Fruit fly (Drosophila melanogaster) whole organism, prepupa: ENCODE measurements around the gene CG33688.

Experiments
- CG10631 ChIP-seq: fragments of 200-800 bp; sonication (Bioruptor generic); optimal IDR thresholded peaks from 2 replicates; lab custom pipeline; 2016; ENCODE audit warnings: missing biosample characterization, missing genetic modification characterization
- CG10669 ChIP-seq: fragments of 200-800 bp; sonication (Bioruptor generic); optimal IDR thresholded peaks from 3 replicates; lab custom pipeline; 2018; ENCODE audit warnings: missing biosample characterization, mild to moderate bottlenecking, missing genetic modification characterization, moderate library complexity
- CG15336 ChIP-seq: fragments of 200-800 bp; sonication (Bioruptor generic); IDR thresholded peaks from 2 replicates; pipeline ENCODE4 v1.3.6; 2022; ENCODE audit warnings: missing biosample characterization, missing genetic modification characterization
- CG3032 ChIP-seq: fragments of 200-800 bp; optimal IDR thresholded peaks from 2 replicates; lab custom pipeline; 2019; ENCODE audit warnings: missing biosample characterization, mild to moderate bottlenecking, missing genetic modification characterization, moderate library complexity
- CG32006 ChIP-seq: fragments of 200-800 bp; sonication (Bioruptor generic); optimal IDR thresholded peaks from 3 replicates; lab custom pipeline; 2017; ENCODE audit warnings: missing biosample characterization, mild to moderate bottlenecking, missing genetic modification characterization
- CG3919 ChIP-seq: fragments of 200-800 bp; sonication (Bioruptor generic); optimal IDR thresholded peaks from 3 replicates; lab custom pipeline; 2016; ENCODE audit warnings: missing biosample characterization, missing genetic modification characterization
- CG4318 ChIP-seq: fragments of 200-800 bp; sonication (Bioruptor generic); optimal IDR thresholded peaks from 3 replicates; lab custom pipeline; 2017; ENCODE audit warnings: missing biosample characterization, mild to moderate bottlenecking, missing genetic modification characterization
- CG6163 ChIP-seq: fragments of 200-800 bp; sonication (Bioruptor generic); IDR thresholded peaks from 3 replicates; pipeline ENCODE4 v1.3.6; 2022; ENCODE audit warnings: missing biosample characterization, missing genetic modification characterization
- CG6792 ChIP-seq: fragments of 200-800 bp; sonication (Bioruptor generic); optimal IDR thresholded peaks from 3 replicates; lab custom pipeline; 2016; ENCODE audit warnings: missing biosample characterization, missing genetic modification characterization
- CG6854 ChIP-seq: fragments of 200-800 bp; sonication (Bioruptor generic); optimal IDR thresholded peaks from 2 replicates; lab custom pipeline; 2017; ENCODE audit warnings: missing biosample characterization, mild to moderate bottlenecking, missing genetic modification characterization
- CG7368 ChIP-seq: fragments of 200-800 bp; sonication (Bioruptor generic); optimal IDR thresholded peaks from 3 replicates; lab custom pipeline; 2016; ENCODE audit warnings: missing biosample characterization, missing genetic modification characterization
- CG8119 ChIP-seq: fragments of 200-800 bp; sonication (Bioruptor generic); IDR thresholded peaks from 3 replicates; pipeline ENCODE4 v1.3.6; 2022; ENCODE audit warnings: missing biosample characterization, missing genetic modification characterization
- CG8319 ChIP-seq: fragments of 200-800 bp; sonication (Bioruptor generic); optimal IDR thresholded peaks from 3 replicates; lab custom pipeline; 2016; ENCODE audit warnings: missing biosample characterization, missing genetic modification characterization
- Eip75B ChIP-seq: fragments of 200-800 bp; sonication (Bioruptor generic); optimal IDR thresholded peaks from 3 replicates; lab custom pipeline; 2016; ENCODE audit warnings: missing biosample characterization, missing genetic modification characterization
- Eip78C ChIP-seq: fragments of 200-800 bp; sonication (Bioruptor generic); peaks from one replicate; lab custom pipeline; 2016; ENCODE audit warnings: missing biosample characterization, missing genetic modification characterization
- Eip93F ChIP-seq: fragments of 200-800 bp; sonication (Bioruptor generic); optimal IDR thresholded peaks from 2 replicates; lab custom pipeline; 2016; ENCODE audit warnings: missing biosample characterization, mild to moderate bottlenecking, missing genetic modification characterization
- Ets21C ChIP-seq: fragments of 200-800 bp; sonication (Bioruptor generic); optimal IDR thresholded peaks from 3 replicates; lab custom pipeline; 2016; ENCODE audit warnings: missing biosample characterization, missing genetic modification characterization
- Ets96B ChIP-seq: fragments of 200-800 bp; optimal IDR thresholded peaks from 2 replicates; lab custom pipeline; 2019; ENCODE audit warnings: missing biosample characterization, mild to moderate bottlenecking, missing genetic modification characterization, moderate library complexity
- Gug ChIP-seq: fragments of 200-800 bp; sonication (Bioruptor generic); IDR thresholded peaks from 2 replicates; pipeline ENCODE4 v1.3.6; 2022; ENCODE audit warnings: missing biosample characterization, missing genetic modification characterization
- Hr4 ChIP-seq: fragments of 200-800 bp; sonication (Bioruptor generic); optimal IDR thresholded peaks from 3 replicates; lab custom pipeline; 2016; ENCODE audit warnings: missing biosample characterization, missing genetic modification characterization
- Lpt ChIP-seq: fragments of 200-800 bp; sonication (Bioruptor generic); optimal IDR thresholded peaks from 3 replicates; lab custom pipeline; 2016; ENCODE audit warnings: missing biosample characterization, missing genetic modification characterization
- Met ChIP-seq: fragments of 200-800 bp; sonication (Bioruptor generic); optimal IDR thresholded peaks from 3 replicates; lab custom pipeline; 2016; ENCODE audit warnings: missing biosample characterization, missing genetic modification characterization
- Smox ChIP-seq: fragments of 200-800 bp; sonication (Bioruptor generic); optimal IDR thresholded peaks from 3 replicates; lab custom pipeline; 2016; ENCODE audit warnings: missing biosample characterization, missing genetic modification characterization
- Sox102F ChIP-seq: fragments of 200-800 bp; sonication (Bioruptor generic); optimal IDR thresholded peaks from 2 replicates; lab custom pipeline; 2016; ENCODE audit warnings: missing biosample characterization, mild to moderate bottlenecking, missing genetic modification characterization
- Sox14 ChIP-seq: fragments of 200-800 bp; sonication (Bioruptor generic); optimal IDR thresholded peaks from 3 replicates; lab custom pipeline; 2016; ENCODE audit warnings: missing biosample characterization, missing genetic modification characterization
- Sox15 ChIP-seq: fragments of 200-800 bp; sonication (Bioruptor generic); optimal IDR thresholded peaks from 3 replicates; lab custom pipeline; 2016; ENCODE audit warnings: missing biosample characterization, missing genetic modification characterization
- eg ChIP-seq: fragments of 200-800 bp; sonication (Bioruptor generic); IDR thresholded peaks from 3 replicates; pipeline ENCODE4 v1.3.6; 2022; ENCODE audit warnings: missing biosample characterization, missing genetic modification characterization
- esn ChIP-seq: fragments of 200-800 bp; sonication (Bioruptor generic); optimal IDR thresholded peaks from 2 replicates; lab custom pipeline; 2016; ENCODE audit warnings: missing biosample characterization, mild to moderate bottlenecking, missing genetic modification characterization, moderate library complexity
- fkh ChIP-seq: fragments of 200-800 bp; sonication (Bioruptor generic); optimal IDR thresholded peaks from 3 replicates; lab custom pipeline; 2017; ENCODE audit warnings: missing biosample characterization, mild to moderate bottlenecking, missing genetic modification characterization, moderate library complexity
- net ChIP-seq: fragments of 200-800 bp; sonication (Bioruptor generic); optimal IDR thresholded peaks from 3 replicates; lab custom pipeline; 2016; ENCODE audit warnings: missing biosample characterization, missing genetic modification characterization
- pdm3 ChIP-seq: fragments of 200-800 bp; sonication (Bioruptor generic); optimal IDR thresholded peaks from 3 replicates; lab custom pipeline; 2016; ENCODE audit warnings: missing biosample characterization, missing genetic modification characterization
- spab ChIP-seq: fragments of 200-800 bp; sonication (Bioruptor generic); optimal IDR thresholded peaks from 2 replicates; lab custom pipeline; 2017; ENCODE audit warnings: missing biosample characterization, mild to moderate bottlenecking, missing genetic modification characterization, missing genetic modification reagents
- ss ChIP-seq, 2 experiments: fragments of 200-800 bp; sonication (Bioruptor generic); optimal IDR thresholded peaks; 2 replicates in 1 of 2; 3 replicates in 1 of 2; lab custom pipeline; 2017 to 2018; ENCODE audit warnings: mild to moderate bottlenecking in 2 of 2, missing biosample characterization in 2 of 2, missing genetic modification characterization in 2 of 2, moderate library complexity in 1 of 2
- svp ChIP-seq: fragments of 200-800 bp; sonication (Bioruptor generic); peaks from one replicate; lab custom pipeline; 2016; ENCODE audit warnings: missing biosample characterization, missing genetic modification characterization
- topi ChIP-seq: fragments of 200-800 bp; sonication (Bioruptor generic); optimal IDR thresholded peaks from 3 replicates; lab custom pipeline; 2016; ENCODE audit warnings: missing biosample characterization, missing genetic modification characterization
- vri ChIP-seq: fragments of 200-800 bp; sonication (Bioruptor generic); optimal IDR thresholded peaks from 3 replicates; lab custom pipeline; 2016; ENCODE audit warnings: missing biosample characterization, mild to moderate bottlenecking, missing genetic modification characterization

Gene CG33688

dm6 chr3L:16168503-16169189 lies 30.4 kb upstream of the CG33688 start (continued):
- no peak for TF ChIP-seq Smox (GFP tag; lab: Kevin White, UChicago)
- no peak for TF ChIP-seq Sox14 (GFP tag; lab: Kevin White, UChicago)
- peak; percentile 16 for TF ChIP-seq CG10669 (GFP tag; lab: Kevin White, UChicago)
- no peak for TF ChIP-seq Hr4 (GFP tag; lab: Kevin White, UChicago)
- peak; percentile 26 for TF ChIP-seq Lpt
- no peak for TF ChIP-seq CG15336 (GFP tag; lab: Robert Waterston, UW)
- TF ChIP-seq CG7368 (GFP tag; lab: Kevin White, UChicago) = peak; percentile 6
- TF ChIP-seq pdm3 (GFP tag; lab: Kevin White, UChicago) = peak; percentile 2
- peak; percentile 46 for TF ChIP-seq CG32006 (GFP tag; lab: Kevin White, UChicago)
- TF ChIP-seq Met (GFP tag; lab: Kevin White, UChicago) = no peak
- TF ChIP-seq topi (GFP tag; lab: Kevin White, UChicago) = no peak
- no peak for TF ChIP-seq Eip75B (GFP tag; lab: Kevin White, UChicago)
- no peak for TF ChIP-seq Gug (GFP tag; lab: Robert Waterston, UW)
- peak; percentile 51 for TF ChIP-seq spab (GFP tag; lab: Kevin White, UChicago)
- peak in 1 of 2 experiments; percentile 43 for TF ChIP-seq ss (GFP tag; optimal IDR thresholded peaks at IDR 0.05; lab: Kevin White, UChicago)

dm6 chr3L:16170006-16170405 lies 29.0 kb upstream of the CG33688 start, which contains the start of gene CG33796:
TSS of gene CG33796 (minus strand) at chr3L:16170106.
- TF ChIP-seq CG6854 (GFP tag; lab: Kevin White, UChicago) = no peak
- no peak for TF ChIP-seq CG8319 (GFP tag; lab: Kevin White, UChicago)
- TF ChIP-seq Sox15 (GFP tag; lab: Kevin White, UChicago) = no peak
- no peak for TF ChIP-seq pdm3 (GFP tag; lab: Kevin White, UChicago)
- no peak for TF ChIP-seq Sox102F (GFP tag; lab: Kevin White, UChicago)
- TF ChIP-seq vri (GFP tag; lab: Kevin White, UChicago) = no peak
- no peak for TF ChIP-seq ss (GFP tag; optimal IDR thresholded peaks at IDR 0.05; lab: Kevin White, UChicago)
- no peak for TF ChIP-seq Ets96B
- TF ChIP-seq Sox14 (GFP tag; lab: Kevin White, UChicago) = no peak
- no peak for TF ChIP-seq CG8119 (GFP tag; lab: Robert Waterston, UW)
- no peak for TF ChIP-seq CG4318 (GFP tag; lab: Kevin White, UChicago)
- no peak for TF ChIP-seq net (GFP tag; lab: Kevin White, UChicago)
- TF ChIP-seq CG10631 (GFP tag; lab: Kevin White, UChicago) = no peak
- no peak for TF ChIP-seq eg (GFP tag; lab: Robert Waterston, UW)
- no peak for TF ChIP-seq Hr4 (GFP tag; lab: Kevin White, UChicago)
- no peak for TF ChIP-seq Eip78C
- no peak for TF ChIP-seq svp (GFP tag; lab: Kevin White, UChicago)
- TF ChIP-seq CG3032 = no peak
- TF ChIP-seq fkh (GFP tag; lab: Kevin White, UChicago) = no peak

DNA sequence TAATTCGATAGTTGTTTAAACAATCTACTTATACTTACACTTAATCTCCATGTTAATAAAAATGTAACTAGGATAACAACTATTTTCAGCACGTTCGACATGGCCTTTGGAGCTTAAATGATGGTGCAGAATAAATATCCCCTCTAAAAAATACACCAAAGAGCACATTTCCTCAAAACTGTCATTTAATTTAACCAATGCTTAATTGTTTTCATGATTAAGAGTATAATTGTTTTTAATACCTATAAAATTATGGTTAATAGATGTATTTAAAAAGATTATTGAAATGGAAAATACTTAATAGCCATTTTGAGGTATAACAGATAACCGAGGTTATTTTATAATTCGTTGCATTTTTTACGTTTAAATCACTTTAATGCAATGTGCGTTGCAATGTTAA lies 27.7 kb upstream of the CG33688 start, which contains the start of gene CG33795:
CG33795 (minus strand) TSS at position 101 of the 400 bp plus-strand sequence.
- TF ChIP-seq esn (GFP tag; lab: Kevin White, UChicago) (no peak), svp (GFP tag; lab: Kevin White, UChicago) (no peak), Ets21C (no peak), CG6163 (no peak), CG3919 (GFP tag; lab: Kevin White, UChicago) (no peak), Eip93F (no peak)

DNA sequence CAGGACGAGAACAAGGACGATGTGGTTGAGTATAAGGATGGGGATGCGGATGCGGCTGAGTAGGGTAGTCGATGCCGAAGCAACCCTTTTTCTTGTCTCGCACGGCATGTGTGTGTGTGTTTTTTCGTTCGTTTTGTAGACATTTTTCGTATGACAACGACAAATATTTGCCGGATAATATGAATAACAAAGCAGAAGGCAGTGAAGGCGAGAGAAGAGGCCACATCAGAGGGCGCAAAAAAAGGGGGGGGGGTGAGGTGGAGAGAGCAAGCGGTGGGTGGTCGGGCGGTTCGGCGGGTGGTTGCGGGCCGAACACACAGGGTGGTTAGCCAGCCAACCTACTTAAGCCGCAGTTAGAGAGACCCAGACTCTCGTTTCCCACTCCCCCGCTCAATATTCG lies 26.6 kb upstream of the CG33688 start:
- TF ChIP-seq fkh (GFP tag; lab: Kevin White, UChicago) = peak; percentile 18
- TF ChIP-seq CG6792 (GFP tag; lab: Kevin White, UChicago) = no peak
